Worm (Caenorhabditis elegans): ENCODE results near the gene cya-2.
"Not testable (repeated sequence)": the region's sequence is repeated elsewhere in the genome, so short reads cannot be mapped to it uniquely, and the experiment has no call there.

Gene cya-2

ce11 chrII:2023514-2023913 lies at the start of gene cya-2:
TSS of gene cya-2 (minus strand) at chrII:2023614.
- TF ChIP-seq ttx-3, ceh-31, ahr-1 (tag; optimal IDR thresholded peaks at IDR 0.05): not testable (repeated sequence)

ce11 chrII:2071429-2071828 lies 48.0 kb upstream of the cya-2 start, which contains the start of gene F07E5.7:
TSS of gene F07E5.7 (minus strand) at chrII:2071529.
- TF ChIP-seq fax-1 (tag; optimal IDR thresholded peaks at IDR 0.05) (no peak), ceh-48 (tag; optimal IDR thresholded peaks at IDR 0.05) (no peak), pax-1 (tag; optimal IDR thresholded peaks at IDR 0.05) (no peak), ttx-3 (tag; optimal IDR thresholded peaks at IDR 0.05) (no peak), hlh-6 (tag; optimal IDR thresholded peaks at IDR 0.05) (no peak)

- TF ChIP-seq ceh-18 (tag; optimal IDR thresholded peaks at IDR 0.05); ttx-3 (tag; optimal IDR thresholded peaks at IDR 0.05); ceh-45 (GFP tag; IDR thresholded peaks at IDR 0.05): not testable (repeated sequence)
These were observed 44.1 kb upstream of the cya-2 start, which contains the start of gene F07E5.12 for ce11 chrII:2067451-2068021. TSS of gene F07E5.12 (plus strand) at chrII:2067971.

- TF ChIP-seq ref-2 (tag; optimal IDR thresholded peaks at IDR 0.05), result no peak
- no peak for TF ChIP-seq madf-2 (tag; optimal IDR thresholded peaks at IDR 0.05)
- TF ChIP-seq pax-1 (tag; optimal IDR thresholded peaks at IDR 0.05), result no peak
- no peak for TF ChIP-seq ceh-30 (tag; optimal IDR thresholded peaks at IDR 0.05)
- TF ChIP-seq tbx-2 (tag; optimal IDR thresholded peaks at IDR 0.05), result no peak
- TF ChIP-seq pros-1 (tag; optimal IDR thresholded peaks at IDR 0.05), result no peak
- no peak for TF ChIP-seq zip-5 (tag; optimal IDR thresholded peaks at IDR 0.05)
- TF ChIP-seq odd-2 (tag; optimal IDR thresholded peaks at IDR 0.05), result no peak
- no peak for TF ChIP-seq fkh-10 (GFP tag; optimal IDR thresholded peaks at IDR 0.05)
- no peak for TF ChIP-seq ceh-6 (GFP tag; optimal IDR thresholded peaks at IDR 0.05)
- TF ChIP-seq ets-4 (tag; optimal IDR thresholded peaks at IDR 0.05), result no peak
- no peak for TF ChIP-seq pat-9 (tag; optimal IDR thresholded peaks at IDR 0.05)
These were observed 41.1 kb upstream of the cya-2 start, which contains the start of gene fbxb-6 for ce11 chrII:2064497-2064896. TSS of gene fbxb-6 (plus strand) at chrII:2064797.

DNA sequence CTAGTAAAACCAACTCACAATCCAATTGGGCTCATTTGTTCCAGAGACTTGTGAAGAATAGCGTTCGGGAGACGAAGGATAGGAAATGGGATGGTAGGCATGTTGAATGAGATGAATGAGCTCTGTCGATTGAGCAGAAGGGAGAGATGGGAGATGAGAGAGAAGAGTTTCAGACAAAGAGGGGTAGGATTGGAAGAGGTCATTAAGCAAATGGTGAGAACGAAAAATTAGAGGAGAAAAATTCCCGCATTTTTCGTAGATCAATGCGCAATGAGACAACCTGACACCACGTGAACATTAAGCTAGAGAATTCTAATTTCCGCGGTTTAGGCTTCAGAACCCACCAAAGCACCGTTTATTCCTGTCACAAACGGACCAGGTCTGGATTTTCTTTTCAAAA lies 40.6 kb upstream of the cya-2 start, which contains the start of gene F07E5.13:
Gene F07E5.13 (minus strand): TSS at position 101 of the 400 bp plus-strand sequence.
- TF ChIP-seq che-1 (tag; optimal IDR thresholded peaks at IDR 0.05) (no peak), nhr-232 (tag; optimal IDR thresholded peaks at IDR 0.05) (no peak), odd-2 (tag; optimal IDR thresholded peaks at IDR 0.05) (no peak), C08G9.2 (tag; optimal IDR thresholded peaks at IDR 0.05) (no peak), rnt-1 (tag; optimal IDR thresholded peaks at IDR 0.05) (no peak), madf-2 (tag; optimal IDR thresholded peaks at IDR 0.05) (no peak), pha-4 (tag; optimal IDR thresholded peaks at IDR 0.05) (no peak), unc-86 (tag; optimal IDR thresholded peaks at IDR 0.05) (no peak), pha-2 (tag; optimal IDR thresholded peaks at IDR 0.05) (no peak), hlh-13 (GFP tag; optimal IDR thresholded peaks at IDR 0.05) (no peak), hlh-15 (tag; optimal IDR thresholded peaks at IDR 0.05) (no peak), npax-4 (tag; optimal IDR thresholded peaks at IDR 0.05) (no peak), ceh-6 (GFP tag; optimal IDR thresholded peaks at IDR 0.05) (no peak), ceh-22 (tag; optimal IDR thresholded peaks at IDR 0.05) (no peak), pat-9 (tag; optimal IDR thresholded peaks at IDR 0.05) (no peak), unc-55 (GFP tag; optimal IDR thresholded peaks at IDR 0.05) (no peak), sox-4 (tag; optimal IDR thresholded peaks at IDR 0.05) (no peak), Y22D7AL.16 (tag; optimal IDR thresholded peaks at IDR 0.05) (no peak)
